Worm (Caenorhabditis elegans) whole organism, L1 larva: ENCODE data around the gene oma-2.

Source experiments
- C16A3.4 ChIP-seq: fragments of 150-350 bp; optimal IDR thresholded peaks from 2 replicates; lab custom pipeline; 2014; ENCODE audit warnings: missing biosample characterization, missing genetic modification characterization
- C34B4.2 ChIP-seq: sonication (generic microtip); optimal IDR thresholded peaks from 2 replicates; lab custom pipeline; 2017; ENCODE audit warnings: mild to moderate bottlenecking, missing genetic modification characterization, missing compliant biosample characterization
- F16B12.6 ChIP-seq: fragments of 150-350 bp; optimal IDR thresholded peaks from 2 replicates; lab custom pipeline; 2014; ENCODE audit warnings: missing biosample characterization, missing genetic modification characterization
- aha-1 ChIP-seq: fragments of 150-350 bp; optimal IDR thresholded peaks from 2 replicates; lab custom pipeline; 2014; ENCODE audit warnings: missing biosample characterization, missing genetic modification characterization
- aly-2 ChIP-seq: fragments of 150-350 bp; optimal IDR thresholded peaks from 2 replicates; lab custom pipeline; 2014; ENCODE audit warnings: missing biosample characterization, missing genetic modification characterization
- ama-1 ChIP-seq: fragments of 150-350 bp; optimal IDR thresholded peaks from 2 replicates; lab custom pipeline; 2014
- blmp-1 ChIP-seq: fragments of 150-350 bp; optimal IDR thresholded peaks from 2 replicates; lab custom pipeline; 2014; ENCODE audit warnings: missing biosample characterization, missing genetic modification characterization
- ceh-63 ChIP-seq: fragments of 200-800 bp; sonication (Bioruptor generic); optimal IDR thresholded peaks from 2 replicates; lab custom pipeline; 2018; ENCODE audit warnings: mild to moderate bottlenecking, missing genetic modification characterization, missing compliant biosample characterization
- ceh-8 ChIP-seq: fragments of 200-800 bp; sonication (Bioruptor generic); optimal IDR thresholded peaks from 2 replicates; lab custom pipeline; 2018; ENCODE audit warnings: mild to moderate bottlenecking, missing genetic modification characterization, moderate library complexity, missing compliant biosample characterization
- ceh-82 ChIP-seq, 3 experiments: fragments of 150-350 bp in 1 of 3; sonication (generic microtip) in 2 of 3; optimal IDR thresholded peaks; 2 replicates each; lab custom pipeline; 2014 to 2017; ENCODE audit warnings: missing biosample characterization in 3 of 3, missing genetic modification characterization in 3 of 3
- ceh-88 ChIP-seq: fragments of 200-800 bp; sonication (Bioruptor generic); IDR thresholded peaks from 2 replicates; pipeline ENCODE4 v1.3.6; 2022; ENCODE audit warnings: missing genetic modification characterization, missing compliant biosample characterization
- dpl-1 ChIP-seq, 3 experiments: fragments of 150-350 bp in 2 of 3; sonication (generic microtip) in 1 of 3; optimal IDR thresholded peaks; 2 replicates each; lab custom pipeline; 2014 to 2017; ENCODE audit warnings: missing biosample characterization in 3 of 3, missing genetic modification characterization in 3 of 3, missing genetic modification reagents in 3 of 3
- dsc-1 ChIP-seq: sonication (generic microtip); optimal IDR thresholded peaks from 2 replicates; lab custom pipeline; 2016; ENCODE audit warnings: mild to moderate bottlenecking, missing genetic modification characterization, missing compliant biosample characterization
- efl-3 ChIP-seq: fragments of 200-800 bp; sonication (Bioruptor generic); optimal IDR thresholded peaks from 2 replicates; lab custom pipeline; 2018; ENCODE audit warnings: mild to moderate bottlenecking, missing genetic modification characterization, missing compliant biosample characterization
- elt-2 ChIP-seq: sonication (generic microtip); optimal IDR thresholded peaks from 2 replicates; lab custom pipeline; 2016; ENCODE audit warnings: missing genetic modification characterization, mild to moderate bottlenecking, inconsistent platforms, missing compliant biosample characterization, missing genetic modification reagents
- elt-3 ChIP-seq, 6 experiments: fragments of 150-350 bp in 1 of 6; sonication (generic microtip); optimal IDR thresholded peaks; 2 replicates each; lab custom pipeline; 2017 to 2018; ENCODE audit warnings: missing biosample characterization in 6 of 6, missing genetic modification characterization in 6 of 6, inconsistent platforms in 1 of 6
- ets-5 ChIP-seq: fragments of 200-800 bp; sonication (Bioruptor generic); IDR thresholded peaks from 2 replicates; pipeline ENCODE4 v1.3.6; 2022; ENCODE audit warnings: missing genetic modification characterization, missing compliant biosample characterization
- fkh-10 ChIP-seq: sonication (generic microtip); optimal IDR thresholded peaks from 2 replicates; lab custom pipeline; 2017; ENCODE audit warnings: missing biosample characterization, missing genetic modification reagents, missing genetic modification characterization
- fkh-8 ChIP-seq: sonication (generic microtip); optimal IDR thresholded peaks from 2 replicates; lab custom pipeline; 2016; ENCODE audit warnings: mild to moderate bottlenecking, missing genetic modification characterization, missing compliant biosample characterization
- fos-1 ChIP-seq: fragments of 150-350 bp; optimal IDR thresholded peaks from 2 replicates; lab custom pipeline; 2014; ENCODE audit warnings: missing biosample characterization, missing genetic modification characterization
- grh-1 ChIP-seq: fragments of 200-800 bp; sonication (Bioruptor generic); IDR thresholded peaks from 2 replicates; pipeline ENCODE4 v1.3.6; 2022; ENCODE audit warnings: missing genetic modification reagents, missing genetic modification characterization, missing compliant biosample characterization
- hpl-2 ChIP-seq: fragments of 150-350 bp; optimal IDR thresholded peaks from 2 replicates; lab custom pipeline; 2014; ENCODE audit warnings: missing biosample characterization, missing genetic modification reagents, missing genetic modification characterization
- irx-1 ChIP-seq: sonication (generic microtip); optimal IDR thresholded peaks from 2 replicates; lab custom pipeline; 2016; ENCODE audit warnings: missing genetic modification characterization, missing compliant biosample characterization
- jun-1 ChIP-seq: fragments of 150-350 bp; optimal IDR thresholded peaks from 2 replicates; lab custom pipeline; 2014; ENCODE audit warnings: missing biosample characterization, missing genetic modification reagents, missing genetic modification characterization
- lin-15B ChIP-seq: fragments of 150-350 bp; sonication (generic microtip); optimal IDR thresholded peaks from 3 replicates; lab custom pipeline; 2014; ENCODE audit warnings: missing biosample characterization, missing genetic modification characterization
- lin-39 ChIP-seq: fragments of 150-350 bp; optimal IDR thresholded peaks from 2 replicates; lab custom pipeline; 2014; ENCODE audit warnings: missing biosample characterization, missing genetic modification reagents, missing genetic modification characterization
- lir-3 ChIP-seq: sonication (generic microtip); optimal IDR thresholded peaks from 2 replicates; lab custom pipeline; 2016; ENCODE audit warnings: mild to moderate bottlenecking, missing genetic modification characterization, moderate library complexity, missing compliant biosample characterization; ENCODE audit not compliant: poor library complexity
- lsy-2 ChIP-seq, 2 experiments: fragments of 150-350 bp; optimal IDR thresholded peaks; 2 replicates each; lab custom pipeline; 2014; ENCODE audit warnings: missing biosample characterization in 2 of 2, missing genetic modification characterization in 2 of 2
- mef-2 ChIP-seq: fragments of 150-350 bp; optimal IDR thresholded peaks from 2 replicates; lab custom pipeline; 2014; ENCODE audit warnings: missing biosample characterization, missing genetic modification characterization
- mep-1 ChIP-seq: fragments of 150-350 bp; optimal IDR thresholded peaks from 2 replicates; lab custom pipeline; 2014; ENCODE audit warnings: missing biosample characterization, missing genetic modification characterization
- nhr-11 ChIP-seq: fragments of 150-350 bp; optimal IDR thresholded peaks from 2 replicates; lab custom pipeline; 2014; ENCODE audit warnings: missing biosample characterization, missing genetic modification characterization
- nhr-12 ChIP-seq: sonication (generic microtip); optimal IDR thresholded peaks from 2 replicates; lab custom pipeline; 2017; ENCODE audit warnings: missing biosample characterization, missing genetic modification characterization
- nhr-19 ChIP-seq: fragments of 200-800 bp; sonication (Bioruptor generic); conservative IDR thresholded peaks from 2 replicates; pipeline ENCODE4 v1.3.6; 2022; ENCODE audit warnings: missing genetic modification characterization, missing compliant biosample characterization
- nhr-20 ChIP-seq: sonication (generic microtip); optimal IDR thresholded peaks from 2 replicates; lab custom pipeline; 2016; ENCODE audit warnings: mild to moderate bottlenecking, missing genetic modification characterization, missing compliant biosample characterization
- nhr-237 ChIP-seq: fragments of 150-350 bp; optimal IDR thresholded peaks from 2 replicates; lab custom pipeline; 2014; ENCODE audit warnings: missing biosample characterization, missing genetic modification characterization
- nhr-28 ChIP-seq: fragments of 150-350 bp; optimal IDR thresholded peaks from 2 replicates; lab custom pipeline; 2014; ENCODE audit warnings: missing biosample characterization, missing genetic modification characterization
- nhr-47 ChIP-seq: sonication (generic microtip); optimal IDR thresholded peaks from 2 replicates; lab custom pipeline; 2016; ENCODE audit warnings: mild to moderate bottlenecking, missing genetic modification characterization, moderate library complexity, missing compliant biosample characterization
- nhr-71 ChIP-seq: sonication (generic microtip); optimal IDR thresholded peaks from 2 replicates; lab custom pipeline; 2016; ENCODE audit warnings: mild to moderate bottlenecking, missing genetic modification characterization, moderate library complexity, missing compliant biosample characterization
- nhr-76 ChIP-seq: sonication (generic microtip); optimal IDR thresholded peaks from 2 replicates; lab custom pipeline; 2017; ENCODE audit warnings: missing biosample characterization, missing genetic modification characterization
- nhr-77 ChIP-seq: fragments of 150-350 bp; optimal IDR thresholded peaks from 2 replicates; lab custom pipeline; 2014; ENCODE audit warnings: missing biosample characterization, missing genetic modification characterization
- nhr-84 ChIP-seq: sonication (generic microtip); optimal IDR thresholded peaks from 2 replicates; lab custom pipeline; 2017; ENCODE audit warnings: missing biosample characterization, missing genetic modification characterization
- nhr-85 ChIP-seq: sonication (generic microtip); peaks from one replicate; lab custom pipeline; 2016; ENCODE audit warnings: missing genetic modification characterization, inconsistent platforms, missing compliant biosample characterization
- nhr-90 ChIP-seq: sonication (generic microtip); optimal IDR thresholded peaks from 2 replicates; lab custom pipeline; 2016; ENCODE audit warnings: mild to moderate bottlenecking, missing genetic modification characterization, missing compliant biosample characterization; ENCODE audit not compliant: poor library complexity
- pax-3 ChIP-seq: fragments of 200-800 bp; sonication (Bioruptor generic); optimal IDR thresholded peaks from 2 replicates; lab custom pipeline; 2018; ENCODE audit warnings: mild to moderate bottlenecking, missing genetic modification characterization, moderate library complexity, missing compliant biosample characterization
- pqm-1 ChIP-seq: sonication (generic microtip); optimal IDR thresholded peaks from 3 replicates; lab custom pipeline; 2017; ENCODE audit warnings: missing biosample characterization, missing genetic modification characterization
- snpc-4 ChIP-seq: fragments of 150-350 bp; optimal IDR thresholded peaks from 2 replicates; lab custom pipeline; 2014; ENCODE audit warnings: missing biosample characterization, missing genetic modification characterization
- sox-4 ChIP-seq: sonication (generic microtip); optimal IDR thresholded peaks from 2 replicates; lab custom pipeline; 2016; ENCODE audit warnings: missing genetic modification characterization, missing compliant biosample characterization
- sup-37 ChIP-seq: fragments of 200-800 bp; sonication (Bioruptor generic); optimal IDR thresholded peaks from 2 replicates; lab custom pipeline; 2018; ENCODE audit warnings: mild to moderate bottlenecking, missing genetic modification characterization, missing compliant biosample characterization
- unc-130 ChIP-seq: fragments of 150-350 bp; optimal IDR thresholded peaks from 2 replicates; lab custom pipeline; 2017; ENCODE audit warnings: missing biosample characterization, missing genetic modification characterization, inconsistent platforms
- unc-30 ChIP-seq: sonication (generic microtip); optimal IDR thresholded peaks from 2 replicates; lab custom pipeline; 2017; ENCODE audit warnings: missing biosample characterization, missing genetic modification characterization
- unc-62 ChIP-seq: fragments of 150-350 bp; optimal IDR thresholded peaks from 2 replicates; lab custom pipeline; 2014; ENCODE audit warnings: missing biosample characterization, missing genetic modification reagents, missing genetic modification characterization
- unc-86 ChIP-seq: sonication (generic microtip); optimal IDR thresholded peaks from 2 replicates; lab custom pipeline; 2016; ENCODE audit warnings: missing genetic modification characterization, missing compliant biosample characterization
- unc-98 ChIP-seq: fragments of 200-800 bp; sonication (Bioruptor generic); IDR thresholded peaks from 2 replicates; pipeline ENCODE4 v1.3.6; 2022; ENCODE audit warnings: missing genetic modification characterization, missing compliant biosample characterization
- vab-15 ChIP-seq: sonication (generic microtip); optimal IDR thresholded peaks from 2 replicates; lab custom pipeline; 2017; ENCODE audit warnings: missing genotype, mild to moderate bottlenecking, missing genetic modification characterization, missing compliant biosample characterization
- ztf-4 ChIP-seq: fragments of 150-350 bp; optimal IDR thresholded peaks from 2 replicates; lab custom pipeline; 2014; ENCODE audit warnings: missing biosample characterization, missing genetic modification characterization

The oma-2 gene

ce11 chrV:8079813-8080212 lies 50.6 kb downstream of the oma-2 start:
- peak; percentile 56 for TF ChIP-seq nhr-71 (tag; lab: Kevin White, UChicago)
- TF ChIP-seq sup-37 (GFP tag; lab: Kevin White, UChicago) = no peak
- TF ChIP-seq nhr-77 (tag; lab: Kevin White, UChicago) = no peak
- TF ChIP-seq jun-1 = no peak
- TF ChIP-seq aly-2 (tag; lab: Kevin White, UChicago) = no peak
- no peak for TF ChIP-seq nhr-47
- TF ChIP-seq ztf-4 (tag; lab: Kevin White, UChicago) = no peak
- TF ChIP-seq nhr-11 (tag; lab: Kevin White, UChicago) = no peak
- TF ChIP-seq nhr-85 (tag; lab: Kevin White, UChicago) = peak; percentile 86
- peak; percentile 65 for TF ChIP-seq nhr-20 (tag; lab: Kevin White, UChicago)
- no peak for TF ChIP-seq elt-2
- no peak for TF ChIP-seq efl-3 (GFP tag; lab: Kevin White, UChicago)
- no peak for TF ChIP-seq nhr-28
- no peak for TF ChIP-seq snpc-4
- TF ChIP-seq unc-98 (GFP tag; lab: Robert Waterston, UW) = no peak
- TF ChIP-seq irx-1 (tag; lab: Kevin White, UChicago) = no peak
- no peak for TF ChIP-seq nhr-76 (tag; lab: Kevin White, UChicago)
- TF ChIP-seq unc-62 (GFP tag; lab: Kevin White, UChicago) = no peak
- TF ChIP-seq pqm-1 (tag; lab: Kevin White, UChicago) = no peak
- TF ChIP-seq pax-3 (tag; lab: Kevin White, UChicago) = no peak
- TF ChIP-seq ets-5 (GFP tag; lab: Robert Waterston, UW) = no peak
- TF ChIP-seq lsy-2 (tag; optimal IDR thresholded peaks at IDR 0.05; lab: Kevin White, UChicago) = no peak
- no peak for TF ChIP-seq lir-3 (tag; lab: Kevin White, UChicago)
- TF ChIP-seq fkh-8 = no peak
- TF ChIP-seq F16B12.6 (tag; lab: Kevin White, UChicago) = no peak
- no peak for TF ChIP-seq dsc-1
- no peak for TF ChIP-seq hpl-2
- TF ChIP-seq lin-39 (tag; lab: Kevin White, UChicago) = no peak
- no peak for TF ChIP-seq grh-1 (GFP tag; lab: Robert Waterston, UW)
- TF ChIP-seq mef-2 (tag; lab: Kevin White, UChicago) = no peak
- TF ChIP-seq unc-30 (tag; lab: Kevin White, UChicago) = no peak
- no peak for TF ChIP-seq unc-86 (tag; lab: Kevin White, UChicago)
- no peak for TF ChIP-seq ceh-8 (GFP tag; lab: Kevin White, UChicago)
- no peak for TF ChIP-seq C16A3.4
- TF ChIP-seq elt-3 (tag; optimal IDR thresholded peaks at IDR 0.05; lab: Kevin White, UChicago) = peak in 5 of 6 experiments; percentile 8 to 54 (median 38)
- TF ChIP-seq nhr-19 (GFP tag; lab: Robert Waterston, UW) = peak; percentile 25
- TF ChIP-seq ceh-63 = no peak
- TF ChIP-seq ceh-88 (GFP tag; lab: Robert Waterston, UW) = no peak
- no peak for TF ChIP-seq fkh-10 (GFP tag; lab: Kevin White, UChicago)
- no peak for TF ChIP-seq dpl-1 (GFP tag; optimal IDR thresholded peaks at IDR 0.05; lab: Kevin White, UChicago)
- TF ChIP-seq fos-1 = no peak
- no peak for TF ChIP-seq ceh-82 (tag; optimal IDR thresholded peaks at IDR 0.05; lab: Kevin White, UChicago)
- TF ChIP-seq nhr-90 (tag; lab: Kevin White, UChicago) = peak; percentile 29
- no peak for TF ChIP-seq ama-1 (lab: Kevin White, UChicago)
- no peak for TF ChIP-seq unc-130 (tag; lab: Kevin White, UChicago)
- no peak for TF ChIP-seq lin-15B
- no peak for TF ChIP-seq mep-1 (tag; lab: Kevin White, UChicago)
- TF ChIP-seq nhr-237 (tag; lab: Kevin White, UChicago) = no peak
- no peak for TF ChIP-seq aha-1 (tag; lab: Kevin White, UChicago)
- no peak for TF ChIP-seq sox-4
- TF ChIP-seq nhr-84 = no peak
- no peak for TF ChIP-seq C34B4.2 (tag; lab: Kevin White, UChicago)
- TF ChIP-seq nhr-12 (tag; lab: Kevin White, UChicago) = no peak
- peak; percentile 27 for TF ChIP-seq blmp-1 (tag; lab: Kevin White, UChicago)
- TF ChIP-seq vab-15 (tag; lab: Kevin White, UChicago) = no peak
